Fruit fly (Drosophila melanogaster) whole organism, prepupa: ENCODE measurements around the gene Ntf-2r.

Experiments used
- Blimp-1 ChIP-seq: fragments of 200-800 bp; sonication (Bioruptor generic); optimal IDR thresholded peaks from 3 replicates; lab custom pipeline; 2017; ENCODE audit warnings: missing biosample characterization, missing genetic modification characterization, mild to moderate bottlenecking, moderate library complexity, missing genetic modification reagents
- CG10631 ChIP-seq: fragments of 200-800 bp; sonication (Bioruptor generic); optimal IDR thresholded peaks from 2 replicates; lab custom pipeline; 2016; ENCODE audit warnings: missing biosample characterization, missing genetic modification characterization
- CG11294 ChIP-seq: fragments of 200-800 bp; sonication (Bioruptor generic); IDR thresholded peaks from 2 replicates; pipeline ENCODE4 v1.3.6; 2022; ENCODE audit warnings: missing biosample characterization, missing genetic modification characterization
- CG11902 ChIP-seq: fragments of 200-800 bp; sonication (Bioruptor generic); optimal IDR thresholded peaks from 3 replicates; lab custom pipeline; 2016; ENCODE audit warnings: missing biosample characterization, missing genetic modification characterization
- CG15336 ChIP-seq: fragments of 200-800 bp; sonication (Bioruptor generic); IDR thresholded peaks from 2 replicates; pipeline ENCODE4 v1.3.6; 2022; ENCODE audit warnings: missing biosample characterization, missing genetic modification characterization
- CG1621 ChIP-seq: fragments of 200-800 bp; sonication (Bioruptor generic); optimal IDR thresholded peaks from 3 replicates; lab custom pipeline; 2018; ENCODE audit warnings: missing biosample characterization, mild to moderate bottlenecking, missing genetic modification characterization
- CG16779 ChIP-seq: fragments of 200-800 bp; sonication (Bioruptor generic); optimal IDR thresholded peaks from 3 replicates; lab custom pipeline; 2017; ENCODE audit warnings: missing biosample characterization, mild to moderate bottlenecking, missing genetic modification characterization
- CG31627 ChIP-seq: fragments of 200-800 bp; sonication (Bioruptor generic); optimal IDR thresholded peaks from 3 replicates; lab custom pipeline; 2016; ENCODE audit warnings: missing biosample characterization, missing genetic modification characterization
- CG32006 ChIP-seq: fragments of 200-800 bp; sonication (Bioruptor generic); optimal IDR thresholded peaks from 3 replicates; lab custom pipeline; 2017; ENCODE audit warnings: missing biosample characterization, mild to moderate bottlenecking, missing genetic modification characterization
- CG34406 ChIP-seq: fragments of 200-800 bp; sonication (Bioruptor generic); optimal IDR thresholded peaks from 3 replicates; lab custom pipeline; 2016; ENCODE audit warnings: missing biosample characterization, missing genetic modification characterization
- CG3919 ChIP-seq: fragments of 200-800 bp; sonication (Bioruptor generic); optimal IDR thresholded peaks from 3 replicates; lab custom pipeline; 2016; ENCODE audit warnings: missing biosample characterization, missing genetic modification characterization
- CG4318 ChIP-seq: fragments of 200-800 bp; sonication (Bioruptor generic); optimal IDR thresholded peaks from 3 replicates; lab custom pipeline; 2017; ENCODE audit warnings: missing biosample characterization, mild to moderate bottlenecking, missing genetic modification characterization
- CG6163 ChIP-seq: fragments of 200-800 bp; sonication (Bioruptor generic); IDR thresholded peaks from 3 replicates; pipeline ENCODE4 v1.3.6; 2022; ENCODE audit warnings: missing biosample characterization, missing genetic modification characterization
- CG6276 ChIP-seq: fragments of 200-800 bp; sonication (Bioruptor generic); optimal IDR thresholded peaks from 2 replicates; lab custom pipeline; 2017; ENCODE audit warnings: missing biosample characterization, mild to moderate bottlenecking, missing genetic modification characterization
- CG6854 ChIP-seq: fragments of 200-800 bp; sonication (Bioruptor generic); optimal IDR thresholded peaks from 2 replicates; lab custom pipeline; 2017; ENCODE audit warnings: missing biosample characterization, mild to moderate bottlenecking, missing genetic modification characterization
- CG8119 ChIP-seq: fragments of 200-800 bp; sonication (Bioruptor generic); IDR thresholded peaks from 3 replicates; pipeline ENCODE4 v1.3.6; 2022; ENCODE audit warnings: missing biosample characterization, missing genetic modification characterization
- CG8632 ChIP-seq: fragments of 200-800 bp; sonication (Bioruptor generic); optimal IDR thresholded peaks from 3 replicates; lab custom pipeline; 2016; ENCODE audit warnings: missing biosample characterization, missing genetic modification characterization
- CG9139 ChIP-seq: fragments of 200-800 bp; sonication (Bioruptor generic); optimal IDR thresholded peaks from 3 replicates; lab custom pipeline; 2017; ENCODE audit warnings: missing biosample characterization, mild to moderate bottlenecking, missing genetic modification characterization
- Eip75B ChIP-seq: fragments of 200-800 bp; sonication (Bioruptor generic); optimal IDR thresholded peaks from 3 replicates; lab custom pipeline; 2016; ENCODE audit warnings: missing biosample characterization, missing genetic modification characterization
- Eip78C ChIP-seq: fragments of 200-800 bp; sonication (Bioruptor generic); peaks from one replicate; lab custom pipeline; 2016; ENCODE audit warnings: missing biosample characterization, missing genetic modification characterization
- Eip93F ChIP-seq: fragments of 200-800 bp; sonication (Bioruptor generic); optimal IDR thresholded peaks from 2 replicates; lab custom pipeline; 2016; ENCODE audit warnings: missing biosample characterization, mild to moderate bottlenecking, missing genetic modification characterization
- Ets21C ChIP-seq: fragments of 200-800 bp; sonication (Bioruptor generic); optimal IDR thresholded peaks from 3 replicates; lab custom pipeline; 2016; ENCODE audit warnings: missing biosample characterization, missing genetic modification characterization
- Ets96B ChIP-seq: fragments of 200-800 bp; optimal IDR thresholded peaks from 2 replicates; lab custom pipeline; 2019; ENCODE audit warnings: missing biosample characterization, mild to moderate bottlenecking, missing genetic modification characterization, moderate library complexity
- Gug ChIP-seq: fragments of 200-800 bp; sonication (Bioruptor generic); IDR thresholded peaks from 2 replicates; pipeline ENCODE4 v1.3.6; 2022; ENCODE audit warnings: missing biosample characterization, missing genetic modification characterization
- Hr38 ChIP-seq: sonication (Bioruptor generic); optimal IDR thresholded peaks from 2 replicates; lab custom pipeline; 2016; ENCODE audit warnings: missing biosample characterization, missing genetic modification characterization
- Hr4 ChIP-seq: fragments of 200-800 bp; sonication (Bioruptor generic); optimal IDR thresholded peaks from 3 replicates; lab custom pipeline; 2016; ENCODE audit warnings: missing biosample characterization, missing genetic modification characterization
- Lpt ChIP-seq: fragments of 200-800 bp; sonication (Bioruptor generic); optimal IDR thresholded peaks from 3 replicates; lab custom pipeline; 2016; ENCODE audit warnings: missing biosample characterization, missing genetic modification characterization
- Met ChIP-seq: fragments of 200-800 bp; sonication (Bioruptor generic); optimal IDR thresholded peaks from 3 replicates; lab custom pipeline; 2016; ENCODE audit warnings: missing biosample characterization, missing genetic modification characterization
- OdsH ChIP-seq: fragments of 200-800 bp; sonication (Bioruptor generic); optimal IDR thresholded peaks from 3 replicates; lab custom pipeline; 2016; ENCODE audit warnings: missing biosample characterization, missing genetic modification characterization
- Sox15 ChIP-seq: fragments of 200-800 bp; sonication (Bioruptor generic); optimal IDR thresholded peaks from 3 replicates; lab custom pipeline; 2016; ENCODE audit warnings: missing biosample characterization, missing genetic modification characterization
- achi ChIP-seq: fragments of 200-800 bp; sonication (Bioruptor generic); optimal IDR thresholded peaks from 3 replicates; lab custom pipeline; 2016; ENCODE audit warnings: missing biosample characterization, missing genetic modification characterization
- acj6 ChIP-seq: fragments of 200-800 bp; sonication (Bioruptor generic); optimal IDR thresholded peaks from 3 replicates; lab custom pipeline; 2016; ENCODE audit warnings: missing biosample characterization, missing genetic modification characterization
- cyc ChIP-seq: fragments of 200-800 bp; sonication (Bioruptor generic); optimal IDR thresholded peaks from 3 replicates; lab custom pipeline; 2016; ENCODE audit warnings: missing biosample characterization, missing genetic modification characterization
- dac ChIP-seq: fragments of 200-800 bp; sonication (Bioruptor generic); optimal IDR thresholded peaks from 2 replicates; lab custom pipeline; 2017; ENCODE audit warnings: missing biosample characterization, mild to moderate bottlenecking, missing genetic modification characterization
- dsx ChIP-seq: fragments of 200-800 bp; optimal IDR thresholded peaks from 3 replicates; lab custom pipeline; 2019; ENCODE audit warnings: missing biosample characterization, mild to moderate bottlenecking, missing genetic modification characterization, moderate library complexity; ENCODE audit not compliant: poor library complexity, severe bottlenecking
- eg ChIP-seq: fragments of 200-800 bp; sonication (Bioruptor generic); IDR thresholded peaks from 3 replicates; pipeline ENCODE4 v1.3.6; 2022; ENCODE audit warnings: missing biosample characterization, missing genetic modification characterization
- esn ChIP-seq: fragments of 200-800 bp; sonication (Bioruptor generic); optimal IDR thresholded peaks from 2 replicates; lab custom pipeline; 2016; ENCODE audit warnings: missing biosample characterization, mild to moderate bottlenecking, missing genetic modification characterization, moderate library complexity
- fd85E ChIP-seq: fragments of 200-800 bp; sonication (Bioruptor generic); optimal IDR thresholded peaks from 3 replicates; lab custom pipeline; 2016; ENCODE audit warnings: missing biosample characterization, missing genetic modification characterization
- fkh ChIP-seq: fragments of 200-800 bp; sonication (Bioruptor generic); optimal IDR thresholded peaks from 3 replicates; lab custom pipeline; 2017; ENCODE audit warnings: missing biosample characterization, mild to moderate bottlenecking, missing genetic modification characterization, moderate library complexity
- lz ChIP-seq: fragments of 200-800 bp; sonication (Bioruptor generic); optimal IDR thresholded peaks from 3 replicates; lab custom pipeline; 2016; ENCODE audit warnings: missing biosample characterization, missing genetic modification characterization
- net ChIP-seq: fragments of 200-800 bp; sonication (Bioruptor generic); optimal IDR thresholded peaks from 3 replicates; lab custom pipeline; 2016; ENCODE audit warnings: missing biosample characterization, missing genetic modification characterization
- pdm3 ChIP-seq: fragments of 200-800 bp; sonication (Bioruptor generic); optimal IDR thresholded peaks from 3 replicates; lab custom pipeline; 2016; ENCODE audit warnings: missing biosample characterization, missing genetic modification characterization
- salr ChIP-seq, 2 experiments: fragments of 200-800 bp; sonication (Bioruptor generic); optimal IDR thresholded peaks; 3 replicates each; lab custom pipeline; 2016 to 2018; ENCODE audit warnings: missing biosample characterization in 2 of 2, missing genetic modification characterization in 2 of 2, mild to moderate bottlenecking in 1 of 2
- ss ChIP-seq, 2 experiments: fragments of 200-800 bp; sonication (Bioruptor generic); optimal IDR thresholded peaks; 2 replicates in 1 of 2; 3 replicates in 1 of 2; lab custom pipeline; 2017 to 2018; ENCODE audit warnings: mild to moderate bottlenecking in 2 of 2, missing biosample characterization in 2 of 2, missing genetic modification characterization in 2 of 2, moderate library complexity in 1 of 2
- svp ChIP-seq: fragments of 200-800 bp; sonication (Bioruptor generic); peaks from one replicate; lab custom pipeline; 2016; ENCODE audit warnings: missing biosample characterization, missing genetic modification characterization
- topi ChIP-seq: fragments of 200-800 bp; sonication (Bioruptor generic); optimal IDR thresholded peaks from 3 replicates; lab custom pipeline; 2016; ENCODE audit warnings: missing biosample characterization, missing genetic modification characterization
- vri ChIP-seq: fragments of 200-800 bp; sonication (Bioruptor generic); optimal IDR thresholded peaks from 3 replicates; lab custom pipeline; 2016; ENCODE audit warnings: missing biosample characterization, mild to moderate bottlenecking, missing genetic modification characterization

The Ntf-2r gene

dm6 chr2L:18465402-18466201, 11.2 kb downstream of the Ntf-2r start (continued):
- TF ChIP-seq achi, result peak; percentile 82
- TF ChIP-seq CG32006 (GFP tag; lab: Kevin White, UChicago), result peak; percentile 87
- TF ChIP-seq CG8632 (GFP tag; lab: Kevin White, UChicago), result peak; percentile 63
- TF ChIP-seq CG15336, result peak; percentile 84
- TF ChIP-seq CG6854 (GFP tag; lab: Kevin White, UChicago), result no peak
- peak; percentile 79 for TF ChIP-seq cyc (GFP tag; lab: Kevin White, UChicago)
- TF ChIP-seq Eip93F (GFP tag; lab: Kevin White, UChicago), result peak; percentile 72
- TF ChIP-seq svp (GFP tag; lab: Kevin White, UChicago), result peak; percentile 92
- TF ChIP-seq Met (GFP tag; lab: Kevin White, UChicago), result peak; percentile 85
- TF ChIP-seq lz (GFP tag; lab: Kevin White, UChicago), result peak; percentile 80
- peak; percentile 55 for TF ChIP-seq dsx (GFP tag; lab: Kevin White, UChicago)
- TF ChIP-seq Ets21C (GFP tag; lab: Kevin White, UChicago), result peak; percentile 67
- peak; percentile 88 for TF ChIP-seq topi (GFP tag; lab: Kevin White, UChicago)
- peak; percentile 72 for TF ChIP-seq CG3919 (GFP tag; lab: Kevin White, UChicago)
- TF ChIP-seq CG9139 (GFP tag; lab: Kevin White, UChicago), result peak; percentile 7
- TF ChIP-seq Eip75B (GFP tag; lab: Kevin White, UChicago), result peak; percentile 83
- peak; percentile 71 for TF ChIP-seq CG4318 (GFP tag; lab: Kevin White, UChicago)
- TF ChIP-seq pdm3 (GFP tag; lab: Kevin White, UChicago), result peak; percentile 68
- TF ChIP-seq CG34406 (GFP tag; lab: Kevin White, UChicago), result peak; percentile 80
- TF ChIP-seq Ets96B (tag; lab: Kevin White, UChicago), result peak; percentile 66
- TF ChIP-seq vri (GFP tag; lab: Kevin White, UChicago), result peak; percentile 18
- peak; percentile 74 for TF ChIP-seq CG31627 (GFP tag; lab: Kevin White, UChicago)
- TF ChIP-seq fkh (GFP tag; lab: Kevin White, UChicago), result no peak
- TF ChIP-seq net (GFP tag; lab: Kevin White, UChicago), result peak; percentile 85
- TF ChIP-seq CG11294, result peak; percentile 29; the same call in 1 of the 2 replicates
- peak; percentile 50 for TF ChIP-seq CG6163 (GFP tag; lab: Robert Waterston, UW)
- peak; percentile 38 for TF ChIP-seq Gug (GFP tag; lab: Robert Waterston, UW)
- TF ChIP-seq Lpt (GFP tag; lab: Kevin White, UChicago), result peak; percentile 57
- TF ChIP-seq Eip78C (GFP tag; lab: Kevin White, UChicago), result peak; percentile 95
- no peak for TF ChIP-seq fd85E (GFP tag; lab: Kevin White, UChicago)
- peak; percentile 74 for TF ChIP-seq CG10631 (GFP tag; lab: Kevin White, UChicago)
- peak; percentile 33 for TF ChIP-seq dac (GFP tag; lab: Kevin White, UChicago)
- TF ChIP-seq eg (GFP tag; lab: Robert Waterston, UW), result peak; percentile 59; the same call in 1 of the 3 replicates
- no peak for TF ChIP-seq Hr38 (GFP tag; lab: Kevin White, UChicago)
- peak; percentile 51 for TF ChIP-seq Sox15 (GFP tag; lab: Kevin White, UChicago)
- peak; percentile 89 for TF ChIP-seq Hr4 (GFP tag; lab: Kevin White, UChicago)
- peak; percentile 18 for TF ChIP-seq CG16779 (tag; lab: Kevin White, UChicago)
- TF ChIP-seq salr (GFP tag; optimal IDR thresholded peaks at IDR 0.05; lab: Kevin White, UChicago), result peak in 1 of 2 experiments; percentile 81

- TF ChIP-seq CG8632 (GFP tag; lab: Kevin White, UChicago), result peak; percentile 58
- TF ChIP-seq CG11902 (GFP tag; lab: Kevin White, UChicago), result peak; percentile 33
- TF ChIP-seq acj6, result peak; percentile 56
- no peak for TF ChIP-seq CG9139 (GFP tag; lab: Kevin White, UChicago)
- no peak for TF ChIP-seq CG16779 (tag; lab: Kevin White, UChicago)
- TF ChIP-seq Gug (GFP tag; lab: Robert Waterston, UW), result no peak
- peak; percentile 55 for TF ChIP-seq Blimp-1 (GFP tag; lab: Kevin White, UChicago)
- peak; percentile 77 for TF ChIP-seq topi (GFP tag; lab: Kevin White, UChicago)
- TF ChIP-seq lz (GFP tag; lab: Kevin White, UChicago), result peak; percentile 63
- peak; percentile 61 for TF ChIP-seq CG10631 (GFP tag; lab: Kevin White, UChicago)
- TF ChIP-seq CG6854 (GFP tag; lab: Kevin White, UChicago), result no peak
- peak; percentile 11 for TF ChIP-seq CG6276 (GFP tag; lab: Kevin White, UChicago)
- peak; percentile 62 for TF ChIP-seq CG34406 (GFP tag; lab: Kevin White, UChicago)
- TF ChIP-seq achi, result peak; percentile 55
- peak in 1 of 2 experiments; percentile 67 for TF ChIP-seq salr (GFP tag; optimal IDR thresholded peaks at IDR 0.05; lab: Kevin White, UChicago)
- no peak for TF ChIP-seq dac (GFP tag; lab: Kevin White, UChicago)
- peak; percentile 79 for TF ChIP-seq esn (GFP tag; lab: Kevin White, UChicago)
- peak; percentile 38 for TF ChIP-seq Ets96B (tag; lab: Kevin White, UChicago)
- TF ChIP-seq ss (GFP tag; optimal IDR thresholded peaks at IDR 0.05; lab: Kevin White, UChicago), result no peak
- TF ChIP-seq pdm3 (GFP tag; lab: Kevin White, UChicago), result peak; percentile 48
- TF ChIP-seq CG1621 (tag; lab: Kevin White, UChicago), result no peak
- TF ChIP-seq CG8119 (GFP tag; lab: Robert Waterston, UW), result no peak
- TF ChIP-seq OdsH, result peak; percentile 70
Observed at dm6 chr2L:18466202-18466591, 11.7 kb downstream of the Ntf-2r start.
